Fruit fly (Drosophila melanogaster): ENCODE data around the gene CG2865.
A peak's percentile ranks its signal among the peaks of the same experiment; 100 is the strongest.

CG2865 gene

DNA sequence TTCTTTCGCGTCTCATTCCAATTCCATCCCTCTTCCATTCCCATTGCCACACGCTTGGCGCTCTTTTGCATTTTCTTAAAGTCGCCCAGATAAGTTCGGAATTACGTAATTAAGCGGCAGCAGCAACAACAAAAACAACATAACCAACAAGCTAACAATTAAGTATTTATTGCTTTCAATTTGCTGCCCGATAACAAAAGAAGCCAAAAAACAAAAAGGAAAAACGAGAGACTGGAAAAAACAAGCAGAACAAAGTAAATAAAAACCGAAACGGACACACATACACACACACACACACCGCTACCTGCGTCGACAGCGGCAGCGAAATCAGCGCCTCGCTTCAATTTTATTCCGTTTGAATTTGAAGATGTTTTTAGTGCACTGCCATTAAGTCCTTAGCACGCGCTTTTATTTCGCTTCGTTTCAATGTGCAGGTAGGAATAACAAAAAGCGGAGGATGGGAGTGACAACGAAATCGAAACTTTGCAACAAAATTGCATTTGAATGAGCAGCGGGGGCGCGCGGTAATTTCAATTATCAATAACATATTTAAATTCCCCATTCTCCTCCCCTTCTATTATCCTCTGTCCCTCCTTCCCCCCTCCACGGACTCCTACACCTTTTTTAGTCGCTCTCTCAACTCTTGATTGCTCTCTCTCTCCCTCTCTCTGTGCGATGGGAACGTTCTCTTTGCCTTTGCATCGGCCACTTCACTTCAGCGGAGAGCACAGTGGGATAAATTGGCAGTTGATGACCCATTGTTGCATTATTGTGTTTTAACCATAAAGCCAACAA lies 2.4 kb upstream of the CG2865 start, which contains the start of gene Raf (continued):
- TF ChIP-seq brk (GFP tag; optimal IDR thresholded peaks at IDR 0.05): no peak

DNA sequence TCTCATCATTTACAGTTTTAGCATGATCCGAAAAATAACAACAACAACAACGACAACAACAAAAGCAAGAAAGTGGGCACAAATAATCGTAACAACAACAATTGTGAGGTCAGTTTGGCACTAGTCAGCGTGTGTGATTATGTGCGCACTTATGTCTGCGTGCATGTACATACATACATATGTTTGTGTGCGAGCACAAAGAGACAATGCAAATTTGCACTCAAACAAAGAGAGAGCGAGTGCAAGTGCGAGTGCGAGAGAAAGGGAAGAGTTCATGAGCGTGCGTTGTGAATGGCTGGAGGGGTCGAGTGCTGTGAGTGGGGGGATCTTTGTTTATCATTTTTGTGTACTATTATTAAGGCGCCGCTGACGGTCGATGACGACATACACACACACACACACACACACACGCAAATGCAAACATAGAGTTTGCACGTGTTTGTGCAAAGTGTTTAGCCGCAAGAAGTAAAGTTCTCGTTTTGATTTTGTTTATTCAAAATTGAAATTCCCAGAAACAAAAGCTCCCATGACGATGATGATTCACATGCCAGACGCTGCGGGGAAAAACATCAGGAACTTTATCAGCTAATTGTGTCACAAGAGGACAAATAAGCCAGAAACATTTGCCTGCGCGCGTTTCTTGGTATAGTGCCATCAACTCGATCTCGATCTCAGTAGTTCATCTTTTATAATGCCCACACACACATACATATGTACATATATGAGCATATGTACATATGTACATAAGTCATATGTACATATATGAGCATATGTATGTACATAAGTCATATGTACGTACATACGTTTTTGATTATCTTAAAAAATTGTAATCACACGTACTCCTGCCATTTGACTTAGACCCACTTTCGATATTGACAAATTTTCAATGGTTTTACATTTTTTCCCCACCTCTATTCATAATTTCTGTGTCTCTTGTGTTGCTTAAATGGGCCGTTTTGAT lies 1.5 kb upstream of the CG2865 start:
- TF ChIP-seq psq (GFP tag; optimal IDR thresholded peaks at IDR 0.05) (peak; percentile 37), Hnf4 (GFP tag; optimal IDR thresholded peaks at IDR 0.05) (peak; percentile 30), usp (GFP tag; optimal IDR thresholded peaks at IDR 0.05) (no peak), Rel (GFP tag; optimal IDR thresholded peaks at IDR 0.05) (no peak), Rel (tag; optimal IDR thresholded peaks at IDR 0.05) (peak; percentile 97), foxo (GFP tag; optimal IDR thresholded peaks at IDR 0.05) (peak in 1 of 2 experiments; percentile 82), Dif (GFP tag; optimal IDR thresholded peaks at IDR 0.05; ENCODE audit: partially characterized antibody) (peak; percentile 62), woc (GFP tag; optimal IDR thresholded peaks at IDR 0.05) (peak; percentile 24), br (GFP tag; optimal IDR thresholded peaks at IDR 0.05) (peak; percentile 56), fru (GFP tag; optimal IDR thresholded peaks at IDR 0.05) (peak; percentile 75), Hr83 (GFP tag; optimal IDR thresholded peaks at IDR 0.05; ENCODE audit: poor library complexity, severe bottlenecking) (peak; percentile 56), dsf (GFP tag; optimal IDR thresholded peaks at IDR 0.05; ENCODE audit: borderline replicate concordance) (no peak), HLH106 (tag; optimal IDR thresholded peaks at IDR 0.05) (peak; percentile 38), ey (GFP tag; optimal IDR thresholded peaks at IDR 0.05) (peak; percentile 58), Dfd (GFP tag; optimal IDR thresholded peaks at IDR 0.05) (peak; percentile 54), jim (GFP tag; optimal IDR thresholded peaks at IDR 0.05) (no peak), Jra (GFP tag; optimal IDR thresholded peaks at IDR 0.05) (no peak), Hr78 (GFP tag; optimal IDR thresholded peaks at IDR 0.05) (no peak), dmrt93B (GFP tag; optimal IDR thresholded peaks at IDR 0.05) (peak; percentile 23), dl (GFP tag; optimal IDR thresholded peaks at IDR 0.05; ENCODE audit: insufficient read depth in 1 of 2, partially characterized antibody in 2 of 2) (peak in 1 of 2 experiments; percentile 81), h (GFP tag; optimal IDR thresholded peaks at IDR 0.05) (peak; percentile 72), OdsH (GFP tag; optimal IDR thresholded peaks at IDR 0.05) (peak; percentile 20), rgr (GFP tag; optimal IDR thresholded peaks at IDR 0.05) (peak; percentile 56)

DNA sequence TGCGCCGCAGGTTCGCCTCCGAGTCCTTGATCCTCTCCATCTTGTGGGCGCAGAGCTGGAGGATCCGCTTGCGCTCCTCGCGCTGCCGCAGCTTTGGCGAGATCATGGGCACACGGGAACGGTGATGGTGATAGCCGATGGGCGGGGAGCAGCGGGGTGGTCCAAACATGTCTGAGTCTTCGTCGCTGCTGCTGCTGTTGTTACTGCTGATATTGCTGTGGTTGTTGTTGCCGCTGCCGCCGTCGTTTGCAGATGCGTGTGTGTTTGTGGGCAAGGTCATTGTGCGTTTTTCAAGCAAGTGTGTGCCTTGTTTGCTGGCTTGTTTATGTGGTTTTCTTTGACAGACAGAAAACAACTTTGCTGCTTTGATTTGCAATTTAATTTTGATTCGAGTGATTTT lies 801 bp downstream of the CG2865 start:
- TF ChIP-seq Hr83 (GFP tag; optimal IDR thresholded peaks at IDR 0.05; ENCODE audit: poor library complexity, severe bottlenecking): no peak
- TF ChIP-seq Hr78 (GFP tag; optimal IDR thresholded peaks at IDR 0.05): no peak
- no peak for TF ChIP-seq Dfd (GFP tag; optimal IDR thresholded peaks at IDR 0.05)
- no peak for TF ChIP-seq foxo (GFP tag; optimal IDR thresholded peaks at IDR 0.05)
- no peak for TF ChIP-seq dmrt93B (GFP tag; optimal IDR thresholded peaks at IDR 0.05)
- no peak for TF ChIP-seq Jra (GFP tag; optimal IDR thresholded peaks at IDR 0.05)
- no peak for TF ChIP-seq h (GFP tag; optimal IDR thresholded peaks at IDR 0.05)
- no peak for TF ChIP-seq HLH106 (tag; optimal IDR thresholded peaks at IDR 0.05)
- TF ChIP-seq GATAd (GFP tag; optimal IDR thresholded peaks at IDR 0.05): no peak
- TF ChIP-seq Hnf4 (GFP tag; optimal IDR thresholded peaks at IDR 0.05): no peak

DNA sequence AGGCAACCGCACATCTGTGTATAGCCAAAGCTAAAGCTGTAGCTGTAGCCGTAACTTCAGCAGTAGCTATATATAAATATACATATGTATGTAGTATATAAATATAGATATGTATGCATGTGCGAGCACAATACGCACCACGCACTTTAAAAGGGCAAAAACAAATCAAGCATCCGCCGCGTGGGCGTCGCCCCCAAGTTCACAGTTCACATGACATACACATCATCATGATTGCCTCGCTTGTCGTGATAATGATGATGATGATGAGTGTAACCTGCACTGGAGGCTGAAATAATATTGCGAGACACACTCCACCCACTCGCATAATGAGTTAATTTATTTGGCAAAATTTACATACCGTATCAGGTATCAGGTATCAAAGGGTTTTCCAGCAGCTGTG lies 2.2 kb downstream of the CG2865 start:
- no peak for TF ChIP-seq HLH106 (tag; optimal IDR thresholded peaks at IDR 0.05)
- TF ChIP-seq Sp1 (GFP tag; optimal IDR thresholded peaks at IDR 0.05): no peak
- TF ChIP-seq GATAd (GFP tag; optimal IDR thresholded peaks at IDR 0.05): no peak

DNA sequence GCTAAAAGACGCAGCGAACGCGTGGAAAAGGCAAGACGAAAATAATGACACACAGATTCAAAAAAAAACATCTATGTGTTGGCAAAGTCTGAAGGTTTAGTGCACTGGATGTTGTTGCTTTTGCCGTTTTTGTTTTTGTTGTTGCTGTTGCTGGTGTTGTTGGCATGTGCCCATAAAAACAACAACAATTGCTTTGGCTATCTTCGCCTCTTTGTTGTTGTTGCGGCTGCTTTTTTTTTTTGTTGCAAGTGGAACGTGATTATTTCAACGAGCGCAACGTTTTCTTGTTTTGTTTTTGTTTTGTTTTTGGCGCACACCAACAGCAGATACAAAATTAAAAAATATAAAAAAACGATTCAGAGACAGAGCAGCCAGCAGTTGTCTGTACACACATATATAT lies 4.1 kb downstream of the CG2865 start:
- TF ChIP-seq psq (GFP tag; optimal IDR thresholded peaks at IDR 0.05) (peak; percentile 12), Sp1 (GFP tag; optimal IDR thresholded peaks at IDR 0.05) (peak; percentile 39), HLH106 (tag; optimal IDR thresholded peaks at IDR 0.05) (no peak), Rel (GFP tag; optimal IDR thresholded peaks at IDR 0.05) (no peak), Rel (tag; optimal IDR thresholded peaks at IDR 0.05) (peak; percentile 9), rgr (GFP tag; optimal IDR thresholded peaks at IDR 0.05) (no peak)

All from whole organism, wandering third instar larva.